Worm (Caenorhabditis elegans): ENCODE measurements around the gene F32F2.4.

- no peak for TF ChIP-seq elt-2 (tag; optimal IDR thresholded peaks at IDR 0.05)
- no peak for TF ChIP-seq unc-62 (GFP tag; optimal IDR thresholded peaks at IDR 0.05)
- no peak for TF ChIP-seq nhr-12 (tag; optimal IDR thresholded peaks at IDR 0.05)
- TF ChIP-seq egl-5 (tag; optimal IDR thresholded peaks at IDR 0.05), result no peak
- no peak for TF ChIP-seq nfya-1 (tag; optimal IDR thresholded peaks at IDR 0.05; ENCODE audit: insufficient read depth)
- no peak for TF ChIP-seq mdl-1 (tag; optimal IDR thresholded peaks at IDR 0.05)
- no peak for TF ChIP-seq elt-1 (tag; optimal IDR thresholded peaks at IDR 0.05)
- TF ChIP-seq ZK546.5 (tag; optimal IDR thresholded peaks at IDR 0.05), result no peak
- no peak for TF ChIP-seq lin-39 (tag; optimal IDR thresholded peaks at IDR 0.05)
- no peak for TF ChIP-seq fos-1 (tag; optimal IDR thresholded peaks at IDR 0.05)
Observed at ce11 chrV:13282958-13283357, 6.9 kb downstream of the F32F2.4 start.

Data from whole organism, L3 larva.